Fruit fly (Drosophila melanogaster) whole organism, embryonic: ENCODE results near the gene CG7601.

Experiments used
- CG12155 ChIP-seq: fragments of 200-800 bp; sonication (Bioruptor generic); optimal IDR thresholded peaks from 3 replicates; lab custom pipeline; 2016; ENCODE audit warnings: missing biosample characterization, missing genetic modification characterization
- CG3407 ChIP-seq: fragments of 200-800 bp; sonication (Bioruptor generic); optimal IDR thresholded peaks from 2 replicates; lab custom pipeline; 2018; ENCODE audit warnings: missing biosample characterization, mild to moderate bottlenecking, missing genetic modification characterization
- Chrac-16 ChIP-seq: fragments of 200-800 bp; sonication (Bioruptor generic); optimal IDR thresholded peaks from 3 replicates; lab custom pipeline; 2016; ENCODE audit warnings: missing biosample characterization, missing genetic modification characterization
- Sox102F ChIP-seq: fragments of 200-800 bp; sonication (Bioruptor generic); optimal IDR thresholded peaks from 2 replicates; lab custom pipeline; 2018; ENCODE audit warnings: missing biosample characterization, mild to moderate bottlenecking, missing genetic modification characterization, moderate library complexity
- gce ChIP-seq: fragments of 200-800 bp; sonication (Bioruptor generic); IDR thresholded peaks from 3 replicates; pipeline ENCODE4 v1.3.6; 2022; ENCODE audit warnings: missing biosample characterization, missing genetic modification characterization

DNA sequence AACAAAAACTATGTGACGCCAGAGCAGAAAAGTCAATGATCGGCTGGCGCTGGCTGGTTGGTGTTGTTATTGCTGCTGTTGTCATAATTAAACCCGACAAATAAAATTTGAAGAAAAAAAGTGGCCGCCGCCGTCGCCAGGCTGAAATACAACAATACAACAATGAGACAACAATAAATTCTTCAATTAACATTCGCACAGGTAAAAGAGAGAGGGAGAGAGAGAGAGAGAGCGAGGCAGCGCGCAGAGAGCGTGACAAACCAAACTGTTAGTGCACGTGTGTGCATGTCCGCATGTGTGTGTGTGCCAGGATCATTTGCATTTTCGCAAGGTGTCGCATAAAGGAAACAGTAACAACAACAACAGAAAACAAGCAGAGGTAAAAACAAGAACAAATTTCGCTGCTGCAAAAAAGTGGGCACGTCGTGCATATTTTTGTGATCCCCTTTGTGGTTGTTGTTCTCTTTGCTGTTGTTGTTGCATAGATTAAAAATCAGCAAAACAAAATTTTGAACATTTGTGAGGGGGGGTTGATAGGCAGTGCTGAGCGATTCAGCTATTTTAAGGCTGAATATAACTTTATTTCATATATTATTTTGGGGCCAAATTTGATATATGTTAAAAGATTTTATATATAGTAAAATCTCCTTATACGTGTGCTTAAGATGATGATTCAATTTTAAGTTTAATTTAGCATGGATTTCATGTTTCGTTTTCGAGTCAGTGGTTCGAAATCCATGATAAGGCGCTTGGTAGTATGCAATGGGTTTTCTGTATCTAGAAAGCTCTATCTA lies 27.9 kb upstream of the CG7601 start:
- TF ChIP-seq CG3407 (GFP tag; lab: Kevin White, UChicago) (no peak), Sox102F (GFP tag; lab: Kevin White, UChicago) (no peak), CG12155 (GFP tag; lab: Kevin White, UChicago) (no peak), gce (GFP tag; lab: Robert Waterston, UW) (no peak), Chrac-16 (GFP tag; lab: Kevin White, UChicago) (no peak)
